Fruit fly (Drosophila melanogaster): ENCODE measurements around the gene CG3386.

CG3386 gene

dm6 chr3L:680258-680657 lies 2.0 kb downstream of the CG3386 start, which contains the start of gene CG17129 (continued):
- TF ChIP-seq CTCF (GFP tag; optimal IDR thresholded peaks at IDR 0.05) (peak; percentile 12), dpn (GFP tag; optimal IDR thresholded peaks at IDR 0.05) (peak; percentile 85 to 86), Aef1 (GFP tag; IDR thresholded peaks at IDR 0.05) (peak; percentile 76), knrl (GFP tag; IDR thresholded peaks at IDR 0.05; ENCODE audit: partially characterized antibody) (peak; percentile 98), CG17802 (tag; optimal IDR thresholded peaks at IDR 0.05) (peak; percentile 31), Oaz (GFP tag; IDR thresholded peaks at IDR 0.05) (no peak), CG13123 (GFP tag; optimal IDR thresholded peaks at IDR 0.05) (peak; percentile 48), CG8388 (GFP tag; optimal IDR thresholded peaks at IDR 0.05) (peak; percentile 68), CG34376 (GFP tag; optimal IDR thresholded peaks at IDR 0.05) (peak; percentile 43), Max (GFP tag; optimal IDR thresholded peaks at IDR 0.05) (peak; percentile 37), CkIIα-i1 (GFP tag; IDR thresholded peaks at IDR 0.05) (no peak), CG6683 (GFP tag; optimal IDR thresholded peaks at IDR 0.05) (peak; percentile 14), Mrtf (GFP tag; IDR thresholded peaks at IDR 0.05) (peak; percentile 53; the same call in 2 of the 3 replicates), vfl (GFP tag; optimal IDR thresholded peaks at IDR 0.05) (peak; percentile 38), CHES-1-like (GFP tag; optimal IDR thresholded peaks at IDR 0.05) (peak; percentile 83), Hr51 (GFP tag; optimal IDR thresholded peaks at IDR 0.05) (peak; percentile 50 to 61), aop (GFP tag; IDR thresholded peaks at IDR 0.05) (no peak), CG13287 (GFP tag; IDR thresholded peaks at IDR 0.05; ENCODE audit: partially characterized antibody) (peak; percentile 99), CG3065 (GFP tag; optimal IDR thresholded peaks at IDR 0.05) (peak; percentile 31), CG8359 (GFP tag; optimal IDR thresholded peaks at IDR 0.05; ENCODE audit: borderline replicate concordance) (no peak), usp (GFP tag; optimal IDR thresholded peaks at IDR 0.05) (no peak), dmrt11E (tag; optimal IDR thresholded peaks at IDR 0.05) (peak; percentile 69), so (GFP tag; IDR thresholded peaks at IDR 0.05) (peak; percentile 54; the same call in 1 of the 3 replicates), Dad (GFP tag; optimal IDR thresholded peaks at IDR 0.05) (peak; percentile 83), Bteb2 (GFP tag; optimal IDR thresholded peaks at IDR 0.05) (peak; percentile 69), kni (GFP tag; optimal IDR thresholded peaks at IDR 0.05) (peak; percentile 62), chm (GFP tag; IDR thresholded peaks at IDR 0.05) (peak; percentile 74), cas (GFP tag; IDR thresholded peaks at IDR 0.05) (0 out of 2 replicates have a peak, but pooled peaks have one; percentile 51), Vsx1 (GFP tag; optimal IDR thresholded peaks at IDR 0.05) (no peak), Hr3 (GFP tag; optimal IDR thresholded peaks at IDR 0.05) (peak; percentile 68), CG12236 (GFP tag; optimal IDR thresholded peaks at IDR 0.05) (peak; percentile 74), CG10209 (GFP tag; optimal IDR thresholded peaks at IDR 0.05) (peak; percentile 56), gsb-n (tag; optimal IDR thresholded peaks at IDR 0.05) (peak; percentile 45), Dek (tag; optimal IDR thresholded peaks at IDR 0.05) (peak; percentile 60), Sry-δ (GFP tag; optimal IDR thresholded peaks at IDR 0.05) (peak; percentile 96), Doc3 (GFP tag; IDR thresholded peaks at IDR 0.05; ENCODE audit: partially characterized antibody) (peak; percentile 99), unc-4 (GFP tag; IDR thresholded peaks at IDR 0.05; ENCODE audit: partially characterized antibody) (peak; percentile 95), lov (optimal IDR thresholded peaks at IDR 0.05) (no peak), lov (GFP tag; IDR thresholded peaks at IDR 0.05) (no peak), Ptx1 (GFP tag; IDR thresholded peaks at IDR 0.05) (peak; percentile 81), CG3163 (GFP tag; optimal IDR thresholded peaks at IDR 0.05) (peak; percentile 61), H15 (GFP tag; IDR thresholded peaks at IDR 0.05) (peak; percentile 75), Fer2 (tag; optimal IDR thresholded peaks at IDR 0.05) (peak; percentile 28), HLH4C (GFP tag; IDR thresholded peaks at IDR 0.05; ENCODE audit: partially characterized antibody) (peak; percentile 93), sens (GFP tag) (peak; percentile 97), Chrac-16 (GFP tag; optimal IDR thresholded peaks at IDR 0.05) (peak; percentile 64), HmgZ (tag; optimal IDR thresholded peaks at IDR 0.05) (peak; percentile 81), schlank (tag; optimal IDR thresholded peaks at IDR 0.05) (peak; percentile 39), CG14014 (GFP tag; IDR thresholded peaks at IDR 0.05) (peak; percentile 76), CG13424 (tag; optimal IDR thresholded peaks at IDR 0.05) (peak; percentile 78), Pdp1 (GFP tag; optimal IDR thresholded peaks at IDR 0.05) (peak in 1 of 2 experiments; percentile 85)
